Fruit fly (Drosophila melanogaster) whole organism, embryonic: ENCODE data around the gene mop.

Experiments used
- B-H1 ChIP-seq: fragments of 200-800 bp; sonication (Bioruptor generic); IDR thresholded peaks from 3 replicates; pipeline ENCODE4 v1.3.6; 2022; ENCODE audit warnings: missing biosample characterization, missing genetic modification characterization
- BEAF-32 ChIP-seq: fragments of 200-800 bp; sonication (Bioruptor generic); optimal IDR thresholded peaks from 3 replicates; lab custom pipeline; 2017; ENCODE audit warnings: missing biosample characterization, missing genetic modification characterization, mild to moderate bottlenecking, moderate library complexity, missing genetic modification reagents
- CG10321 ChIP-seq: fragments of 200-800 bp; sonication (Bioruptor generic); IDR thresholded peaks from 2 replicates; pipeline ENCODE4 v1.3.6; 2022; ENCODE audit warnings: missing biosample characterization, missing genetic modification characterization
- CG12104 ChIP-seq: fragments of 200-800 bp; sonication (Bioruptor generic); optimal IDR thresholded peaks from 3 replicates; lab custom pipeline; 2016; ENCODE audit warnings: missing biosample characterization, missing genetic modification characterization
- CG13775 ChIP-seq: fragments of 200-800 bp; sonication (Bioruptor generic); optimal IDR thresholded peaks from 3 replicates; lab custom pipeline; 2017; ENCODE audit warnings: missing biosample characterization, mild to moderate bottlenecking, missing genetic modification characterization
- CG15601 ChIP-seq: fragments of 200-800 bp; sonication (Bioruptor generic); optimal IDR thresholded peaks from 3 replicates; lab custom pipeline; 2019; ENCODE audit warnings: missing biosample characterization, mild to moderate bottlenecking, missing genetic modification characterization, moderate library complexity
- CG1647 ChIP-seq: fragments of 200-800 bp; sonication (Bioruptor generic); optimal IDR thresholded peaks from 3 replicates; lab custom pipeline; 2016; ENCODE audit warnings: missing biosample characterization, missing genetic modification characterization
- CG16813 ChIP-seq: fragments of 200-800 bp; sonication (Bioruptor generic); IDR thresholded peaks from 3 replicates; pipeline ENCODE4 v1.3.6; 2022; ENCODE audit warnings: missing biosample characterization, missing genetic modification characterization; ENCODE audit not compliant: partially characterized antibody
- CG18619 ChIP-seq: fragments of 200-800 bp; sonication (Bioruptor generic); optimal IDR thresholded peaks from 3 replicates; lab custom pipeline; 2017; ENCODE audit warnings: missing biosample characterization, mild to moderate bottlenecking, missing genetic modification characterization
- CG2129 ChIP-seq: fragments of 200-800 bp; sonication (Bioruptor generic); IDR thresholded peaks from 2 replicates; pipeline ENCODE4 v1.3.6; 2022; ENCODE audit warnings: missing biosample characterization, missing genetic modification characterization; ENCODE audit not compliant: partially characterized antibody
- CG2199 ChIP-seq: fragments of 200-800 bp; sonication (Bioruptor generic); IDR thresholded peaks from 3 replicates; pipeline ENCODE4 v1.3.6; 2022; ENCODE audit warnings: missing biosample characterization, missing genetic modification characterization
- CG30020 ChIP-seq: fragments of 200-800 bp; optimal IDR thresholded peaks from 2 replicates; lab custom pipeline; 2019; ENCODE audit warnings: missing biosample characterization, mild to moderate bottlenecking, missing genetic modification characterization, moderate library complexity
- CG31441 ChIP-seq: fragments of 200-800 bp; sonication (Bioruptor generic); IDR thresholded peaks from 2 replicates; pipeline ENCODE4 v1.3.6; 2022; ENCODE audit warnings: missing biosample characterization, missing genetic modification characterization
- CG32532 ChIP-seq: fragments of 200-800 bp; sonication (Bioruptor generic); IDR thresholded peaks from 2 replicates; pipeline ENCODE4 v1.3.6; 2022; ENCODE audit warnings: missing biosample characterization, missing genetic modification characterization
- CG3407 ChIP-seq: fragments of 200-800 bp; sonication (Bioruptor generic); optimal IDR thresholded peaks from 2 replicates; lab custom pipeline; 2018; ENCODE audit warnings: missing biosample characterization, mild to moderate bottlenecking, missing genetic modification characterization
- CG34422 ChIP-seq: fragments of 200-800 bp; sonication (Bioruptor generic); IDR thresholded peaks from 3 replicates; pipeline ENCODE4 v1.3.6; 2022; ENCODE audit warnings: missing biosample characterization, missing genetic modification characterization
- CG43689 ChIP-seq: fragments of 200-800 bp; sonication (Bioruptor generic); IDR thresholded peaks from 2 replicates; pipeline ENCODE4 v1.3.6; 2022; ENCODE audit warnings: missing biosample characterization, missing genetic modification characterization
- CG4707 ChIP-seq: fragments of 200-800 bp; sonication (Bioruptor generic); optimal IDR thresholded peaks from 2 replicates; lab custom pipeline; 2018; ENCODE audit warnings: missing biosample characterization, mild to moderate bottlenecking, missing genetic modification characterization, moderate library complexity
- CG9817 ChIP-seq: fragments of 200-800 bp; sonication (Bioruptor generic); optimal IDR thresholded peaks from 2 replicates; lab custom pipeline; 2018; ENCODE audit warnings: missing biosample characterization, mild to moderate bottlenecking, missing genetic modification characterization, moderate library complexity
- Gug ChIP-seq: fragments of 200-800 bp; sonication (Bioruptor generic); IDR thresholded peaks from 4 replicates; pipeline ENCODE4 v1.3.6; 2022; ENCODE audit warnings: missing biosample characterization, missing genetic modification characterization
- Jarid2 ChIP-seq: fragments of 200-800 bp; sonication (Bioruptor generic); optimal IDR thresholded peaks from 3 replicates; lab custom pipeline; 2017; ENCODE audit warnings: mild to moderate bottlenecking, missing biosample characterization, missing genetic modification reagents, missing genetic modification characterization
- Lpt ChIP-seq: fragments of >200 bp; optimal IDR thresholded peaks from 2 replicates; lab custom pipeline; 2018; ENCODE audit warnings: missing biosample characterization, missing genetic modification characterization
- Meics ChIP-seq: fragments of 200-800 bp; sonication (Bioruptor generic); optimal IDR thresholded peaks from 2 replicates; lab custom pipeline; 2017; ENCODE audit warnings: missing biosample characterization, mild to moderate bottlenecking, missing genetic modification characterization
- Neu2 ChIP-seq: fragments of 200-800 bp; sonication (Bioruptor generic); optimal IDR thresholded peaks from 3 replicates; lab custom pipeline; 2016; ENCODE audit warnings: missing biosample characterization, missing genetic modification characterization, borderline replicate concordance
- Ravus ChIP-seq: fragments of 200-800 bp; sonication (Bioruptor generic); IDR thresholded peaks from 2 replicates; pipeline ENCODE4 v1.3.6; 2022; ENCODE audit warnings: missing biosample characterization, missing genetic modification characterization
- Sin3A ChIP-seq: fragments of >200 bp; optimal IDR thresholded peaks from 2 replicates; lab custom pipeline; 2018
- Sox102F ChIP-seq: fragments of 200-800 bp; sonication (Bioruptor generic); optimal IDR thresholded peaks from 2 replicates; lab custom pipeline; 2018; ENCODE audit warnings: missing biosample characterization, mild to moderate bottlenecking, missing genetic modification characterization, moderate library complexity
- Xrp1 ChIP-seq: fragments of 200-800 bp; sonication (Bioruptor generic); IDR thresholded peaks from 2 replicates; pipeline ENCODE4 v1.3.6; 2022; ENCODE audit warnings: missing biosample characterization, missing genetic modification characterization
- ab ChIP-seq: fragments of 200-800 bp; sonication (Bioruptor generic); optimal IDR thresholded peaks from 2 replicates; lab custom pipeline; 2016; ENCODE audit warnings: missing biosample characterization, missing genetic modification characterization
- aop ChIP-seq: fragments of 200-800 bp; sonication (Bioruptor generic); IDR thresholded peaks from 2 replicates; pipeline ENCODE4 v1.3.6; 2022; ENCODE audit warnings: missing biosample characterization, missing genetic modification characterization
- ato ChIP-seq: fragments of 200-800 bp; sonication (Bioruptor generic); IDR thresholded peaks from 2 replicates; pipeline ENCODE4 v1.3.6; 2022; ENCODE audit warnings: missing biosample characterization, missing genetic modification characterization; ENCODE audit not compliant: partially characterized antibody
- az2 ChIP-seq: fragments of 200-800 bp; sonication (Bioruptor generic); optimal IDR thresholded peaks from 3 replicates; lab custom pipeline; 2016; ENCODE audit warnings: missing biosample characterization, missing genetic modification characterization
- bcd ChIP-seq: fragments of 200-800 bp; sonication (Bioruptor generic); optimal IDR thresholded peaks from 2 replicates; lab custom pipeline; 2017; ENCODE audit warnings: missing biosample characterization, mild to moderate bottlenecking, missing genetic modification characterization
- crc ChIP-seq: fragments of 200-800 bp; sonication (Bioruptor generic); optimal IDR thresholded peaks from 2 replicates; lab custom pipeline; 2016; ENCODE audit warnings: missing biosample characterization, missing genetic modification characterization
- eyg ChIP-seq: fragments of 200-800 bp; sonication (Bioruptor generic); optimal IDR thresholded peaks from 3 replicates; lab custom pipeline; 2016; ENCODE audit warnings: missing biosample characterization, missing genetic modification characterization
- ftz-f1 ChIP-seq: fragments of 200-800 bp; sonication (Bioruptor generic); optimal IDR thresholded peaks from 2 replicates; lab custom pipeline; 2016; ENCODE audit warnings: missing biosample characterization, missing genetic modification characterization
- hb ChIP-seq: fragments of 200-800 bp; sonication (Bioruptor generic); IDR thresholded peaks from 3 replicates; pipeline ENCODE4 v1.3.6; 2022; ENCODE audit warnings: missing biosample characterization, missing genetic modification characterization; ENCODE audit not compliant: partially characterized antibody
- hbn ChIP-seq: fragments of 200-800 bp; sonication (Bioruptor generic); IDR thresholded peaks from 2 replicates; pipeline ENCODE4 v1.3.6; 2022; ENCODE audit warnings: missing biosample characterization, missing genetic modification characterization; ENCODE audit not compliant: partially characterized antibody
- ind ChIP-seq: fragments of 200-800 bp; sonication (Bioruptor generic); optimal IDR thresholded peaks from 3 replicates; lab custom pipeline; 2016; ENCODE audit warnings: missing biosample characterization, missing genetic modification characterization
- jigr1 ChIP-seq: fragments of 200-800 bp; sonication (Bioruptor generic); IDR thresholded peaks from 3 replicates; pipeline ENCODE4 v1.3.6; 2022; ENCODE audit warnings: missing biosample characterization, missing genetic modification characterization
- kah ChIP-seq: fragments of 200-800 bp; sonication (Bioruptor generic); optimal IDR thresholded peaks from 2 replicates; lab custom pipeline; 2018; ENCODE audit warnings: missing biosample characterization, mild to moderate bottlenecking, missing genetic modification characterization
- p53 ChIP-seq: fragments of 200-800 bp; sonication (Bioruptor generic); optimal IDR thresholded peaks from 2 replicates; lab custom pipeline; 2016; ENCODE audit warnings: missing biosample characterization, missing genetic modification characterization
- ranshi ChIP-seq: fragments of 200-800 bp; sonication (Bioruptor generic); IDR thresholded peaks from 2 replicates; pipeline ENCODE4 v1.3.6; 2022; ENCODE audit warnings: missing biosample characterization, missing genetic modification characterization
- repo ChIP-seq: fragments of 200-800 bp; sonication (Bioruptor generic); optimal IDR thresholded peaks from 2 replicates; lab custom pipeline; 2016; ENCODE audit warnings: missing biosample characterization, missing genetic modification characterization
- sim ChIP-seq: fragments of 200-800 bp; sonication (Bioruptor generic); IDR thresholded peaks from 2 replicates; pipeline ENCODE4 v1.3.6; 2022; ENCODE audit warnings: missing biosample characterization, missing genetic modification characterization
- sob ChIP-seq: fragments of 200-800 bp; sonication (Bioruptor generic); IDR thresholded peaks from 2 replicates; pipeline ENCODE4 v1.3.6; 2022; ENCODE audit warnings: missing biosample characterization, missing genetic modification characterization
- tup ChIP-seq: fragments of 200-800 bp; sonication (Bioruptor generic); optimal IDR thresholded peaks from 2 replicates; lab custom pipeline; 2016; ENCODE audit warnings: missing biosample characterization, mild to moderate bottlenecking, missing genetic modification characterization, moderate library complexity
- vfl ChIP-seq: fragments of 200-800 bp; sonication (Bioruptor generic); optimal IDR thresholded peaks from 2 replicates; lab custom pipeline; 2016; ENCODE audit warnings: missing biosample characterization, missing genetic modification characterization
- wor ChIP-seq: fragments of 200-800 bp; sonication (Bioruptor generic); IDR thresholded peaks from 2 replicates; pipeline ENCODE4 v1.3.6; 2022; ENCODE audit warnings: missing biosample characterization, missing genetic modification characterization

mop gene

dm6 chr3L:14761837-14762785 lies 13.8 kb downstream of the mop start, which contains the start of the genes Tsen34 and Mgat4a (continued):
- peak; percentile 9 for TF ChIP-seq CG30020 (tag; lab: Kevin White, UChicago)
- peak; percentile 3 for TF ChIP-seq repo (GFP tag; lab: Kevin White, UChicago)
- TF ChIP-seq CG4707 (GFP tag; lab: Kevin White, UChicago), result no peak
- peak; percentile 50; the same call in 1 of the 2 replicates for TF ChIP-seq hbn (GFP tag; lab: Robert Waterston, UW)
- TF ChIP-seq ftz-f1 (GFP tag; lab: Kevin White, UChicago), result no peak
- peak; percentile 65 for TF ChIP-seq BEAF-32 (GFP tag; lab: Kevin White, UChicago)
- peak; percentile 50; the same call in 2 of the 3 replicates for TF ChIP-seq CG16813 (GFP tag; lab: Robert Waterston, UW)
- TF ChIP-seq hb (GFP tag; lab: Robert Waterston, UW), result no peak
- peak; percentile 54; the same call in 1 of the 2 replicates for TF ChIP-seq CG32532 (GFP tag; lab: Robert Waterston, UW)
- TF ChIP-seq eyg (GFP tag; lab: Kevin White, UChicago), result peak; percentile 47
- peak; percentile 37; the same call in 1 of the 3 replicates for TF ChIP-seq CG34422
- TF ChIP-seq aop, result no peak
- no peak for TF ChIP-seq az2
- TF ChIP-seq CG2129 (GFP tag; lab: Robert Waterston, UW), result no peak
- TF ChIP-seq tup, result peak; percentile 48
- no peak for TF ChIP-seq Ravus (GFP tag; lab: Robert Waterston, UW)
- no peak for TF ChIP-seq Jarid2
- TF ChIP-seq Meics (GFP tag; lab: Kevin White, UChicago), result peak; percentile 68
- TF ChIP-seq Sin3A (lab: Kevin White, UChicago), result peak; percentile 52
- TF ChIP-seq CG18619 (GFP tag; lab: Kevin White, UChicago), result peak; percentile 62
- TF ChIP-seq Sox102F (GFP tag; lab: Kevin White, UChicago), result no peak
- no peak for TF ChIP-seq p53 (GFP tag; lab: Kevin White, UChicago)
- no peak for TF ChIP-seq vfl (GFP tag; lab: Kevin White, UChicago)
- no peak for TF ChIP-seq ab
- no peak; the same call in 1 of the 2 replicates for TF ChIP-seq ranshi (GFP tag; lab: Robert Waterston, UW)
- no peak for TF ChIP-seq bcd (GFP tag; lab: Kevin White, UChicago)
- no peak; the same call in 2 of the 3 replicates for TF ChIP-seq B-H1
- TF ChIP-seq Xrp1 (GFP tag; lab: Robert Waterston, UW), result peak; percentile 54
- TF ChIP-seq Lpt, result no peak
- peak; percentile 72 for TF ChIP-seq sob (GFP tag; lab: Robert Waterston, UW)
- TF ChIP-seq CG2199 (GFP tag; lab: Robert Waterston, UW), result no peak
- TF ChIP-seq kah, result peak; percentile 77
- TF ChIP-seq ato (GFP tag; lab: Robert Waterston, UW), result 0 out of 2 replicates have a peak, but pooled peaks have one; percentile 55
- no peak for TF ChIP-seq CG31441 (GFP tag; lab: Robert Waterston, UW)
- peak; percentile 33 for TF ChIP-seq CG12104 (GFP tag; lab: Kevin White, UChicago)
- TF ChIP-seq ind, result no peak
- peak; percentile 35; the same call in 1 of the 2 replicates for TF ChIP-seq CG10321 (GFP tag; lab: Robert Waterston, UW)
- TF ChIP-seq CG9817 (tag; lab: Kevin White, UChicago), result peak; percentile 22
- no peak for TF ChIP-seq CG3407
- no peak for TF ChIP-seq Neu2
- no peak for TF ChIP-seq crc (GFP tag; lab: Kevin White, UChicago)
- TF ChIP-seq CG43689, result no peak
- TF ChIP-seq jigr1 (GFP tag; lab: Robert Waterston, UW), result no peak
- TF ChIP-seq Gug (GFP tag; lab: Robert Waterston, UW), result no peak
- no peak for TF ChIP-seq sim
- peak; percentile 57 for TF ChIP-seq CG1647 (GFP tag; lab: Kevin White, UChicago)
- no peak for TF ChIP-seq CG13775 (GFP tag; lab: Kevin White, UChicago)
- TF ChIP-seq wor (GFP tag; lab: Robert Waterston, UW), result no peak
- TF ChIP-seq CG15601, result no peak
